Fruit fly (Drosophila melanogaster): ENCODE measurements around the gene CG7706.

- TF ChIP-seq Blimp-1 (GFP tag; optimal IDR thresholded peaks at IDR 0.05) (no peak), CG3919 (GFP tag; optimal IDR thresholded peaks at IDR 0.05) (no peak), eg (GFP tag; IDR thresholded peaks at IDR 0.05) (0 out of 3 replicates have a peak, but pooled peaks have one; percentile 47), Gug (GFP tag; IDR thresholded peaks at IDR 0.05) (no peak), achi (GFP tag; optimal IDR thresholded peaks at IDR 0.05) (no peak)
Measured at dm6 chr3R:18633099-18633498, 44.5 kb upstream of the CG7706 start.
